Fruit fly (Drosophila melanogaster) whole organism, prepupa: ENCODE data around the gene xit.

ENCODE experiments used
- CG10631 ChIP-seq: fragments of 200-800 bp; sonication (Bioruptor generic); optimal IDR thresholded peaks from 2 replicates; lab custom pipeline; 2016; ENCODE audit warnings: missing biosample characterization, missing genetic modification characterization
- CG3919 ChIP-seq: fragments of 200-800 bp; sonication (Bioruptor generic); optimal IDR thresholded peaks from 3 replicates; lab custom pipeline; 2016; ENCODE audit warnings: missing biosample characterization, missing genetic modification characterization
- CG6276 ChIP-seq: fragments of 200-800 bp; sonication (Bioruptor generic); optimal IDR thresholded peaks from 2 replicates; lab custom pipeline; 2017; ENCODE audit warnings: missing biosample characterization, mild to moderate bottlenecking, missing genetic modification characterization
- CG8119 ChIP-seq: fragments of 200-800 bp; sonication (Bioruptor generic); IDR thresholded peaks from 3 replicates; pipeline ENCODE4 v1.3.6; 2022; ENCODE audit warnings: missing biosample characterization, missing genetic modification characterization
- Hr39 ChIP-seq: fragments of 200-800 bp; sonication (Bioruptor generic); optimal IDR thresholded peaks from 2 replicates; lab custom pipeline; 2016; ENCODE audit warnings: missing biosample characterization, missing genetic modification characterization
- Met ChIP-seq: fragments of 200-800 bp; sonication (Bioruptor generic); optimal IDR thresholded peaks from 3 replicates; lab custom pipeline; 2016; ENCODE audit warnings: missing biosample characterization, missing genetic modification characterization
- Sox14 ChIP-seq: fragments of 200-800 bp; sonication (Bioruptor generic); optimal IDR thresholded peaks from 3 replicates; lab custom pipeline; 2016; ENCODE audit warnings: missing biosample characterization, missing genetic modification characterization
- fd85E ChIP-seq: fragments of 200-800 bp; sonication (Bioruptor generic); optimal IDR thresholded peaks from 3 replicates; lab custom pipeline; 2016; ENCODE audit warnings: missing biosample characterization, missing genetic modification characterization
- salr ChIP-seq, 2 experiments: fragments of 200-800 bp; sonication (Bioruptor generic); optimal IDR thresholded peaks; 3 replicates each; lab custom pipeline; 2016 to 2018; ENCODE audit warnings: missing biosample characterization in 2 of 2, missing genetic modification characterization in 2 of 2, mild to moderate bottlenecking in 1 of 2

DNA sequence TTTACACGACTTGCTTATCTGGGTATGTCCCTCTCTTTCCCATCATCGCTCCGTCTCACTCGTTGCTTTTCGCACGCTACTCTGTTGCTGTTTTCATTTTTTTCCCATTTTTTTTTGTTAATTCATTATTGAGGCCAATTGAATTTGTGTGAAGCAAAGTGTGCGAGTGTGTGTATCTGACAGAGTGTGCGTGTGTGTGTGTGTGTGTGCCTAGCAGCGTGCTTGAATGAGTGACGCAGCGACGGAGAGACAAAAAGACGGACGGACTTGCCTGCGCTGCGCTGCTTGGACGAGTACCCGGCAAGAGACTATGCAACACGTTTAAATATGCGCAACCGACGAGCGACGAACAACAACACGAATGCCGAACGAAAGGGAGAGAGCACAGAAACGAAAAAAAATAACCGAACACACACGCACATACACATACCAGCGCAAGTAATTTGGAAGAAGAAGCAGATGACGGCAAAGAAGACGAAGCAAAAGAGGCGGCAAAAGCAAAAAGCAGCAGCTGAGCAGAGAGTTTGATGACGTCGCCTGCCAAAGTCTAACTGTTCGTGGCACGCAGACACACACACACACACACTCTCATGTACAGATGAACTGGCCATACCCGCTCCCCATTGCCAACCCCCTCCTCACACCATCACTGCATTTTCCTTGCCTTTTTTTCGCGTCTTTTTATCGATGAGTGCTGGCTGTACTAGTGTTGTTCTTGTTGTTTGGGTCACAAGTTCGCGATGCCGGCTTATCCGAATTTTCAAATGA lies 41.9 kb downstream of the xit start:
- TF ChIP-seq CG6276 (GFP tag; lab: Kevin White, UChicago) (no peak), CG10631 (GFP tag; lab: Kevin White, UChicago) (no peak), Met (GFP tag; lab: Kevin White, UChicago) (no peak), Sox14 (GFP tag; lab: Kevin White, UChicago) (no peak), Hr39 (GFP tag; lab: Kevin White, UChicago) (no peak), CG8119 (no peak), CG3919 (no peak), salr (GFP tag; optimal IDR thresholded peaks at IDR 0.05; lab: Kevin White, UChicago) (no peak), fd85E (GFP tag; lab: Kevin White, UChicago) (no peak)
